Worm (Caenorhabditis elegans): ENCODE results near the gene flp-12.

The flp-12 gene

DNA sequence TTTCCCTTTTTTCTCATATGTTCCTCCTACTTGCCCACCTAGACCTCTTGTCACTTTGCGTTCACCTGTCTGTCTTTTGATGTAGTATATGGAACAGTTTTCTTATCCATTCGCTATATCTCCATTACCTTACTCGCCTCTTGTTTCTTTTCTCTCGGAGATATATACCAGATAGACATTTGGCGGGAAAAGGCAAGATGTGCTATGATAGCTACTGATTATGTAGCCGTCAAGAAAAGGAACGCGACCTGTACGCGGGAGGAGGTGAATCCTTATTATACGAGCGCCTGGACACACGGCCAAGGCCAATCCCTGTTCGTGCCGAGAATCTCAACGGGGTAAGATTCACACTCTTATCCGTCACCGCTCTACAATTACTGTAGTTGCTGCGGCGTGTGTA, 39.1 kb downstream of the flp-12 start:
- TF ChIP-seq nhr-11 (tag; optimal IDR thresholded peaks at IDR 0.05) = no peak
- no peak for TF ChIP-seq ceh-18 (tag; optimal IDR thresholded peaks at IDR 0.05)
- TF ChIP-seq hlh-30 (tag; optimal IDR thresholded peaks at IDR 0.05; ENCODE audit: insufficient read depth) = no peak
- TF ChIP-seq ama-1 (optimal IDR thresholded peaks at IDR 0.05) = no peak
- TF ChIP-seq pha-4 (tag; optimal IDR thresholded peaks at IDR 0.05) = no peak
- no peak for TF ChIP-seq fkh-10 (GFP tag; optimal IDR thresholded peaks at IDR 0.05)
- no peak for TF ChIP-seq T23F11.4 (GFP tag; optimal IDR thresholded peaks at IDR 0.05)

DNA sequence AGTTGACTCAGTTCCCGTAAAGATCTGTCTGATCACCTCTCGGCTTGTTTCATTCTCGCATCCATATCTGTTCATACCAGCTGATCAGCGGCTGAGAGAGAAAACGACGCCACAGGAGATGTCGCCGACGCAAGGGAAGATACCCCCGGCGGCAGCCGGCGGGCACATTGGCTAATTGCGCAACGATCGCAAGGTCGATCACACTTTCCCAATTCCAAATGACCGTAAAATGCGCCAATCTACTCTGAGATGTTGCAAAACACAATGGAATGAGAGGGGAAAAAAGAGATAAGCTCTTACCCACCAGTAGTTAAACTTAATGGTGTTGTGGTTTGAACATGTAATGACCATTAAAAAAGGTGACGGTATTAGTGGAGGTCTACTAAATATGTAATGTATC, 41.2 kb downstream of the flp-12 start:
- TF ChIP-seq ref-2 (tag; optimal IDR thresholded peaks at IDR 0.05) = peak; percentile 60
- TF ChIP-seq unc-86 (tag; optimal IDR thresholded peaks at IDR 0.05) = no peak

DNA sequence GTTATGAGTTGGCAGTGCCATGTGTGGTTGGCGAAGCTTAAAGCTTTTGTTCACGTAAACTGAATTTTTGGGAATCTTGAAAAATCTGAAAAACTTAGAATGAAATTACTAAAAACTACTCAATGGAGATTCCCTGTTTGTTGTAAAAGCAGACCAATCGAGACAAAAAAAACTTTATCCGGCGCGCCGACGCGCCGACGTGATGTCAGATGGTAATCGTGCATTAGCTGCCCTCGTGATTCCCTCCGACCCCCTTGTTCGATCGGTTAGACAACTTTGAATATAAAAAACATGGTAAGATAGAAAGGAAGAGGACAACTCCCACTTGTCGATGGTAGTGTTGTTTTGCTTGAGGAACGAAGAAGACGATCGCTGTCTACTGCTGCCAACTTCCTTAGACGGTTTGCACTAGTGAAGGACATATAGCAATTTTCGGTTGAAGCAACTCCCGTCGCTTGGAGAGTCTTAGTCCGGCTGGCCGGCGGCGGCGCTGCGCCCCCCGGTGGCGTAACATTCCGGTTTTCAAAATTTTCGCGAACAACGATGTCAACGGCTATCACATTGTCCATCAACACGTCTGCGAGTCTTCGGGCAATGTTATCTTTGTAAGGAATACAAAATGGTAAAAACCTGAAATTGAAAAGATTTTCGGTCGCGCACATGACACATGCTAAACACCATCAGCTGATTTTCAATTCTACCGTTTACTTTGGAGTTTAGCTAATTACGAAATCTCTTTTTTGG, 42.1 kb downstream of the flp-12 start, which contains the start of gene C07A12.18:
Gene C07A12.18 (minus strand): TSS at position 51 of the 744 bp plus-strand sequence.
- no peak for TF ChIP-seq ceh-22 (tag; optimal IDR thresholded peaks at IDR 0.05)
- no peak for TF ChIP-seq odd-2 (tag; optimal IDR thresholded peaks at IDR 0.05)
- no peak for TF ChIP-seq lin-11 (tag; optimal IDR thresholded peaks at IDR 0.05)

DNA sequence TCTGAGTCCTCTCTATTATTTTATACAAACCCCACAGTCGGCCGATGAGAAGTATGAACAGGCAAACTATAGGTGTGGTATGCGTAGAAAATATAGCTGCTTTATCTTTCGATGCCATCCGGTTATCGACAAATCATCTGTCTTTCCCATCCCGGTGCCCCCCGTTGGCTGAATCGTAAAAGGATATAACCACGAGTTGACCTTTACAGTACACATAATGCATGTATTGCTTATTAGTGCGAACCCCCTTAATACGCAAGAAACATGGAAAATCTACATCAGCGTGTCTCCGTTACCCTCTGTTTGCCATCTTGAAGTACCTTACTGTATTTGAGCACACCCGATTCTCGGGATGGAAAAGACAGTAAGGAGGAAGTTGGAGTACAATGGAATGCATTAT, 43.2 kb downstream of the flp-12 start:
- TF ChIP-seq rnt-1 (tag; optimal IDR thresholded peaks at IDR 0.05) (no peak), ahr-1 (tag; optimal IDR thresholded peaks at IDR 0.05) (no peak), ceh-19 (GFP tag; optimal IDR thresholded peaks at IDR 0.05) (no peak), ceh-48 (tag; optimal IDR thresholded peaks at IDR 0.05) (no peak), odd-2 (tag; optimal IDR thresholded peaks at IDR 0.05) (no peak), dve-1 (tag; optimal IDR thresholded peaks at IDR 0.05) (no peak), C08G9.2 (tag; optimal IDR thresholded peaks at IDR 0.05) (no peak), ceh-24 (tag; optimal IDR thresholded peaks at IDR 0.05) (no peak), nhr-11 (tag; optimal IDR thresholded peaks at IDR 0.05) (no peak), K09A11.1 (tag; optimal IDR thresholded peaks at IDR 0.05; ENCODE audit: insufficient read depth) (no peak), hlh-6 (tag; optimal IDR thresholded peaks at IDR 0.05) (no peak), ceh-31 (tag; optimal IDR thresholded peaks at IDR 0.05) (no peak), unc-3 (GFP tag; conservative IDR thresholded peaks at IDR 0.05) (no peak), unc-3 (tag; optimal IDR thresholded peaks at IDR 0.05) (no peak)

DNA sequence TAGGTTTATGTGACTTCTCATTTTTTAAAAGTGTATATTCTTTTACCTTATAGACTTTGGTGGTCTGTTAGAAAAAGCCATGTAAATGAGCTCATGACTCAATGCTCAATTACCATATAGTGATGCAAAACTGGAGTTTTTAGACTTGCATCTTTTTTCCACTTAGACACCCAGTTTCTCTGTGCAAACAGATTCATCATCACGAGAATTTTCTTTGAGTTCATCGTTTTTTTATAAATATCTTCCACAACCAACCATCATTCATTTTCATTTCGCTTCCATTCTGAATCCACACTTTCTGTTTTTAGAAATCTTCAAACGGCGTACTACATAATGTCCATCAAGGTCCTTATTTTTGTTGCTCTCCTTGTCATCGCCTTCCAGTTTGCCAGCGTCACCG, 47.6 kb downstream of the flp-12 start, which contains the start of gene C07A12.2:
Gene C07A12.2 (plus strand): TSS at position 301 of the 400 bp plus-strand sequence.
- TF ChIP-seq unc-86 (tag; optimal IDR thresholded peaks at IDR 0.05) (no peak), dve-1 (tag; optimal IDR thresholded peaks at IDR 0.05) (no peak), mec-3 (tag; optimal IDR thresholded peaks at IDR 0.05; ENCODE audit: borderline replicate concordance) (no peak), K09A11.1 (tag; optimal IDR thresholded peaks at IDR 0.05; ENCODE audit: insufficient read depth) (no peak), unc-3 (GFP tag; conservative IDR thresholded peaks at IDR 0.05) (no peak), unc-3 (tag; optimal IDR thresholded peaks at IDR 0.05) (no peak), F13H6.1 (tag; optimal IDR thresholded peaks at IDR 0.05) (no peak), C38D4.7 (GFP tag; optimal IDR thresholded peaks at IDR 0.05) (no peak)

All from whole organism, late embryonic.